Fruit fly (Drosophila melanogaster) Kc167 (cell line): ENCODE data around the gene Mesh1.

Source experiments
- Myc ChIP-seq: fragments of >200 bp; optimal IDR thresholded peaks from 2 replicates; lab custom pipeline; 2017; ENCODE audit warnings: missing external identifiers
- Sin3A ChIP-seq: fragments of >200 bp; optimal IDR thresholded peaks from 2 replicates; lab custom pipeline; 2018; ENCODE audit warnings: missing external identifiers
- h ChIP-seq: fragments of >200 bp; optimal IDR thresholded peaks from 3 replicates; lab custom pipeline; 2018; ENCODE audit warnings: missing external identifiers
- psq ChIP-seq: fragments of >200 bp; optimal IDR thresholded peaks from 2 replicates; lab custom pipeline; 2017; ENCODE audit warnings: missing external identifiers

DNA sequence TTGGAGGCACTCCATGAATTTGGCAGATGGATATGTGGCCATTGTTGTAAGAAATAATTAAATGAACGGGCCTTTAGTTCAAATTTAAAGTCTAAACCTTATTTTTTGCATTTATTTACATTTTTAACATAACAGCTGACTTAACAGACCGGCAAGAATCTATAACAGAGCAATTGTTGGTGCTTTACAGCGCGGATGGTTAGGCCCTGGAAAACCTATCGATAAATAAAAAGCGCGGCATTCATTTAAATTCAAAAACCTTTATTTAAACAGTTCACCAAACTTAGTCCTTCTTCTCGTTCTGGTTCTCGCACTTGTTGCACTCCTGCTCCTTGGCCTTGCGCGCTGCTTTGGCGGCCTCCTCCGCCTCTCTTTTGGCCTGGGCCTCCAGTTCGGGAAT is at the start of gene Mesh1:
- no peak for TF ChIP-seq psq
- no peak for TF ChIP-seq Sin3A (lab: Kevin White, UChicago)
- TF ChIP-seq Myc (lab: Kevin White, UChicago) = no peak
- no peak for TF ChIP-seq h (lab: Kevin White, UChicago)
